Fruit fly (Drosophila melanogaster) Kc167 (cell line): Measurements from ENCODE around the gene SH3PX1.

Experiments used
- Myc ChIP-seq: fragments of >200 bp; optimal IDR thresholded peaks from 2 replicates; lab custom pipeline; 2017; ENCODE audit warnings: missing external identifiers
- h ChIP-seq: fragments of >200 bp; optimal IDR thresholded peaks from 3 replicates; lab custom pipeline; 2018; ENCODE audit warnings: missing external identifiers
- insv ChIP-seq: fragments of >200 bp; optimal IDR thresholded peaks from 3 replicates; lab custom pipeline; 2018; ENCODE audit warnings: missing external identifiers
- psq ChIP-seq: fragments of >200 bp; optimal IDR thresholded peaks from 2 replicates; lab custom pipeline; 2017; ENCODE audit warnings: missing external identifiers
- ttk ChIP-seq: sonication (Bioruptor generic); optimal IDR thresholded peaks from 2 replicates; lab custom pipeline; 2017; ENCODE audit warnings: missing external identifiers

dm6 chr3L:9695242-9695641 is 18.4 kb downstream of the SH3PX1 start:
- TF ChIP-seq ttk, result no peak
- no peak for TF ChIP-seq psq (lab: Kevin White, UChicago)
- no peak for TF ChIP-seq h (lab: Kevin White, UChicago)
- no peak for TF ChIP-seq Myc (lab: Kevin White, UChicago)
- no peak for TF ChIP-seq insv (lab: Kevin White, UChicago)
